Worm (Caenorhabditis elegans): ENCODE data around the gene T13C2.3.

The T13C2.3 gene

ce11 chrII:6788672-6789298 lies at the start of gene T13C2.3:
Gene T13C2.3, plus strand, starts transcription at chrII:6789248.
- TF ChIP-seq mbf-1 (tag; optimal IDR thresholded peaks at IDR 0.05): no peak

DNA sequence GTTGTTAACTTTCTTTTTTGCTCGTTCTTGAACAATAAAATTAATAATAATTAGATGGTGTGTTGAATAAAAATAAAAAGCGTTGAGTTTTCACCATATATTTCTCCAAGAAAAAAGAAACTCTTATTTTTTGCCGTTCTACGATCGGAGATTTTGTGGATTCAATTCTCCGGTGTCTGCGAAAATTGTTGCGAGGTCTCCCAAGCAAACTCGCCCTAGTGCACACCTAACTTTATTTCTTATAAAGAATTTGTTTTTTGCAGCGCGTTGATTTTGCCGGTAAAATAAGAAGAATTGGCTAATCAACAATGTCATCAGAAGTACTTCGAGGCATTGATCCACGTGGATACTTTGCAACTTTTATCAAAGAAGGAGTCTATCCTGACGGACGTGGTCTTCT lies 47.6 kb upstream of the T13C2.3 start, which contains the start of gene exos-8:
exos-8 (plus strand) TSS at position 264 of the 400 bp plus-strand sequence.
- TF ChIP-seq C34F6.9 (tag; optimal IDR thresholded peaks at IDR 0.05): peak; percentile 68
- TF ChIP-seq zag-1 (tag; optimal IDR thresholded peaks at IDR 0.05): peak; percentile 7
- TF ChIP-seq snpc-4 (tag; optimal IDR thresholded peaks at IDR 0.05): no peak
- TF ChIP-seq mab-5 (tag; optimal IDR thresholded peaks at IDR 0.05): no peak
- TF ChIP-seq skn-1 (tag; optimal IDR thresholded peaks at IDR 0.05): no peak
- peak; percentile 32 for TF ChIP-seq fos-1 (tag; optimal IDR thresholded peaks at IDR 0.05)
- TF ChIP-seq aly-2 (tag; optimal IDR thresholded peaks at IDR 0.05): no peak
- peak; percentile 57 for TF ChIP-seq sma-3 (GFP tag; optimal IDR thresholded peaks at IDR 0.05)
- no peak for TF ChIP-seq unc-62 (GFP tag; optimal IDR thresholded peaks at IDR 0.05)
- no peak for TF ChIP-seq nhr-6 (tag; optimal IDR thresholded peaks at IDR 0.05)
- TF ChIP-seq nhr-77 (tag; optimal IDR thresholded peaks at IDR 0.05): no peak
- TF ChIP-seq ztf-4 (tag; optimal IDR thresholded peaks at IDR 0.05): no peak
- no peak for TF ChIP-seq Y55F3AM.14 (GFP tag; optimal IDR thresholded peaks at IDR 0.05)
- TF ChIP-seq ZK546.5 (tag; optimal IDR thresholded peaks at IDR 0.05): no peak
- peak; percentile 48 for TF ChIP-seq crh-2 (tag; optimal IDR thresholded peaks at IDR 0.05)
- no peak for TF ChIP-seq peb-1 (tag; optimal IDR thresholded peaks at IDR 0.05)
- TF ChIP-seq elt-3 (tag; optimal IDR thresholded peaks at IDR 0.05): no peak
- no peak for TF ChIP-seq mdl-1 (tag; optimal IDR thresholded peaks at IDR 0.05)
- TF ChIP-seq nhr-25 (tag; optimal IDR thresholded peaks at IDR 0.05): no peak
- TF ChIP-seq ztf-11 (tag; optimal IDR thresholded peaks at IDR 0.05): no peak
- TF ChIP-seq sem-4 (tag; optimal IDR thresholded peaks at IDR 0.05): no peak
- TF ChIP-seq mbf-1 (tag; optimal IDR thresholded peaks at IDR 0.05): no peak
- TF ChIP-seq ceh-82 (tag; optimal IDR thresholded peaks at IDR 0.05): no peak
- TF ChIP-seq alr-1 (tag; optimal IDR thresholded peaks at IDR 0.05): no peak
- no peak for TF ChIP-seq blmp-1 (tag; optimal IDR thresholded peaks at IDR 0.05; ENCODE audit: insufficient read depth)
- no peak for TF ChIP-seq unc-39 (tag; optimal IDR thresholded peaks at IDR 0.05)
- no peak for TF ChIP-seq egl-27 (tag; optimal IDR thresholded peaks at IDR 0.05)
- TF ChIP-seq sma-9 (GFP tag; optimal IDR thresholded peaks at IDR 0.05): peak; percentile 33
- TF ChIP-seq sma-9 (tag; optimal IDR thresholded peaks at IDR 0.05): no peak
- peak in 1 of 2 experiments; percentile 71 for TF ChIP-seq lsy-2 (tag; optimal IDR thresholded peaks at IDR 0.05)
- no peak for TF ChIP-seq unc-55 (GFP tag; optimal IDR thresholded peaks at IDR 0.05)
- TF ChIP-seq lin-11 (tag; optimal IDR thresholded peaks at IDR 0.05): no peak
- TF ChIP-seq lin-13 (GFP tag; optimal IDR thresholded peaks at IDR 0.05): peak; percentile 54
- TF ChIP-seq nhr-237 (tag; optimal IDR thresholded peaks at IDR 0.05): no peak
- TF ChIP-seq nhr-21 (tag; optimal IDR thresholded peaks at IDR 0.05): peak; percentile 13
- TF ChIP-seq ztf-1 (GFP tag; conservative IDR thresholded peaks at IDR 0.05): no peak
- peak; percentile 20 for TF ChIP-seq F13H6.1 (tag; optimal IDR thresholded peaks at IDR 0.05)
- TF ChIP-seq nhr-129 (tag; optimal IDR thresholded peaks at IDR 0.05): peak; percentile 65
- no peak for TF ChIP-seq nhr-12 (tag; optimal IDR thresholded peaks at IDR 0.05)
- no peak for TF ChIP-seq lin-39 (tag; optimal IDR thresholded peaks at IDR 0.05)
- no peak for TF ChIP-seq R02D3.7 (tag; optimal IDR thresholded peaks at IDR 0.05)
- TF ChIP-seq elt-1 (tag; optimal IDR thresholded peaks at IDR 0.05): no peak
- no peak for TF ChIP-seq dmd-4 (tag; optimal IDR thresholded peaks at IDR 0.05)
- no peak for TF ChIP-seq ama-1 (optimal IDR thresholded peaks at IDR 0.05)
- no peak for TF ChIP-seq gmeb-1 (tag; optimal IDR thresholded peaks at IDR 0.05)
- TF ChIP-seq nhr-23 (tag; optimal IDR thresholded peaks at IDR 0.05): no peak
- TF ChIP-seq ceh-16 (tag; optimal IDR thresholded peaks at IDR 0.05): no peak
- no peak for TF ChIP-seq nhr-11 (tag; optimal IDR thresholded peaks at IDR 0.05)
- no peak for TF ChIP-seq nhr-10 (tag; optimal IDR thresholded peaks at IDR 0.05)

Data from whole organism, L2 larva.